Fruit fly (Drosophila melanogaster) whole organism, embryonic: ENCODE measurements around the gene Cad89D.
A peak's percentile ranks its signal among the peaks of the same experiment; 100 is the strongest.

Experiments
- ATbp ChIP-seq: fragments of 200-800 bp; sonication (Bioruptor generic); optimal IDR thresholded peaks from 2 replicates; lab custom pipeline; 2017; ENCODE audit warnings: missing biosample characterization, mild to moderate bottlenecking, missing genetic modification characterization, missing genetic modification reagents
- Adf1 ChIP-seq: fragments of 200-800 bp; sonication (Bioruptor generic); IDR thresholded peaks from 2 replicates; pipeline ENCODE4 v1.3.6; 2022; ENCODE audit warnings: missing biosample characterization, missing genetic modification characterization
- B-H1 ChIP-seq: fragments of 200-800 bp; sonication (Bioruptor generic); IDR thresholded peaks from 3 replicates; pipeline ENCODE4 v1.3.6; 2022; ENCODE audit warnings: missing biosample characterization, missing genetic modification characterization
- C15 ChIP-seq: fragments of 200-800 bp; sonication (Bioruptor generic); IDR thresholded peaks from 3 replicates; pipeline ENCODE4 v1.3.6; 2022; ENCODE audit warnings: missing biosample characterization, missing genetic modification characterization
- CG10431 ChIP-seq: fragments of 200-800 bp; sonication (Bioruptor generic); optimal IDR thresholded peaks from 3 replicates; lab custom pipeline; 2018; ENCODE audit warnings: missing biosample characterization, mild to moderate bottlenecking, missing genetic modification characterization
- CG10462 ChIP-seq: fragments of 200-800 bp; sonication (Bioruptor generic); optimal IDR thresholded peaks from 2 replicates; lab custom pipeline; 2016; ENCODE audit warnings: missing biosample characterization, missing genetic modification characterization
- CG10543 ChIP-seq: fragments of 200-800 bp; sonication (Bioruptor generic); optimal IDR thresholded peaks from 3 replicates; lab custom pipeline; 2017; ENCODE audit warnings: missing biosample characterization, mild to moderate bottlenecking, missing genetic modification characterization, moderate library complexity
- CG11247 ChIP-seq: fragments of 200-800 bp; sonication (Bioruptor generic); IDR thresholded peaks from 2 replicates; pipeline ENCODE4 v1.3.6; 2022; ENCODE audit warnings: missing biosample characterization, missing genetic modification characterization
- CG11398 ChIP-seq: fragments of 200-800 bp; sonication (Bioruptor generic); optimal IDR thresholded peaks from 2 replicates; lab custom pipeline; 2016; ENCODE audit warnings: missing biosample characterization, missing genetic modification characterization
- CG11456 ChIP-seq: fragments of 200-800 bp; sonication (Bioruptor generic); IDR thresholded peaks from 3 replicates; pipeline ENCODE4 v1.3.6; 2022; ENCODE audit warnings: missing biosample characterization, missing genetic modification characterization
- CG12299 ChIP-seq: fragments of 200-800 bp; sonication (Bioruptor generic); optimal IDR thresholded peaks from 2 replicates; lab custom pipeline; 2018; ENCODE audit warnings: missing biosample characterization, mild to moderate bottlenecking, missing genetic modification characterization
- CG12744 ChIP-seq: fragments of 200-800 bp; sonication (Bioruptor generic); optimal IDR thresholded peaks from 2 replicates; lab custom pipeline; 2016; ENCODE audit warnings: missing biosample characterization, missing genetic modification characterization
- CG12769 ChIP-seq: fragments of 200-800 bp; sonication (Bioruptor generic); optimal IDR thresholded peaks from 2 replicates; lab custom pipeline; 2019; ENCODE audit warnings: missing biosample characterization, mild to moderate bottlenecking, missing genetic modification characterization, moderate library complexity
- CG1529 ChIP-seq: fragments of 200-800 bp; sonication (Bioruptor generic); optimal IDR thresholded peaks from 3 replicates; lab custom pipeline; 2018; ENCODE audit warnings: missing biosample characterization, missing genetic modification characterization
- CG1603 ChIP-seq: fragments of 200-800 bp; sonication (Bioruptor generic); optimal IDR thresholded peaks from 2 replicates; lab custom pipeline; 2019; ENCODE audit warnings: missing biosample characterization, mild to moderate bottlenecking, missing genetic modification characterization, moderate library complexity
- CG17802 ChIP-seq: fragments of 200-800 bp; sonication (Bioruptor generic); optimal IDR thresholded peaks from 2 replicates; lab custom pipeline; 2018; ENCODE audit warnings: missing biosample characterization, mild to moderate bottlenecking, missing genetic modification characterization, moderate library complexity
- CG17829 ChIP-seq: fragments of 200-800 bp; optimal IDR thresholded peaks from 2 replicates; lab custom pipeline; 2019; ENCODE audit warnings: missing biosample characterization, mild to moderate bottlenecking, missing genetic modification characterization, moderate library complexity
- CG1792 ChIP-seq: fragments of 200-800 bp; sonication (Bioruptor generic); optimal IDR thresholded peaks from 2 replicates; lab custom pipeline; 2016; ENCODE audit warnings: missing biosample characterization, missing genetic modification characterization
- CG18599 ChIP-seq: fragments of 200-800 bp; sonication (Bioruptor generic); optimal IDR thresholded peaks from 3 replicates; lab custom pipeline; 2017; ENCODE audit warnings: missing biosample characterization, missing genetic modification characterization, mild to moderate bottlenecking, moderate library complexity, missing genetic modification reagents
- CG18619 ChIP-seq: fragments of 200-800 bp; sonication (Bioruptor generic); optimal IDR thresholded peaks from 3 replicates; lab custom pipeline; 2017; ENCODE audit warnings: missing biosample characterization, mild to moderate bottlenecking, missing genetic modification characterization
- CG2875 ChIP-seq: fragments of 200-800 bp; sonication (Bioruptor generic); optimal IDR thresholded peaks from 2 replicates; lab custom pipeline; 2017; ENCODE audit warnings: missing biosample characterization, mild to moderate bottlenecking, missing genetic modification characterization, missing genetic modification reagents
- CG31441 ChIP-seq: fragments of 200-800 bp; sonication (Bioruptor generic); IDR thresholded peaks from 2 replicates; pipeline ENCODE4 v1.3.6; 2022; ENCODE audit warnings: missing biosample characterization, missing genetic modification characterization
- CG3838 ChIP-seq: fragments of 200-800 bp; sonication (Bioruptor generic); optimal IDR thresholded peaks from 3 replicates; lab custom pipeline; 2016; ENCODE audit warnings: missing biosample characterization, missing genetic modification characterization
- CG43689 ChIP-seq: fragments of 200-800 bp; sonication (Bioruptor generic); IDR thresholded peaks from 2 replicates; pipeline ENCODE4 v1.3.6; 2022; ENCODE audit warnings: missing biosample characterization, missing genetic modification characterization
- CG7839 ChIP-seq: fragments of 200-800 bp; sonication (Bioruptor generic); optimal IDR thresholded peaks from 3 replicates; lab custom pipeline; 2018; ENCODE audit warnings: missing biosample characterization, mild to moderate bottlenecking, missing genetic modification characterization, moderate library complexity
- CkIIα-i1 ChIP-seq: fragments of 200-800 bp; sonication (Bioruptor generic); IDR thresholded peaks from 2 replicates; pipeline ENCODE4 v1.3.6; 2022; ENCODE audit warnings: missing biosample characterization, missing genetic modification characterization
- E2f1 ChIP-seq: fragments of 200-800 bp; sonication (Bioruptor generic); IDR thresholded peaks from 2 replicates; pipeline ENCODE4 v1.3.6; 2022; ENCODE audit warnings: missing biosample characterization, missing genetic modification characterization
- Gug ChIP-seq: fragments of 200-800 bp; sonication (Bioruptor generic); IDR thresholded peaks from 4 replicates; pipeline ENCODE4 v1.3.6; 2022; ENCODE audit warnings: missing biosample characterization, missing genetic modification characterization
- HLH3B ChIP-seq: fragments of 200-800 bp; sonication (Bioruptor generic); IDR thresholded peaks from 2 replicates; pipeline ENCODE4 v1.3.6; 2022; ENCODE audit warnings: missing biosample characterization, missing genetic modification characterization
- HmgD ChIP-seq: fragments of 200-800 bp; sonication (Bioruptor generic); optimal IDR thresholded peaks from 3 replicates; lab custom pipeline; 2016; ENCODE audit warnings: missing biosample characterization, missing genetic modification characterization
- NK7.1 ChIP-seq: fragments of 200-800 bp; sonication (Bioruptor generic); optimal IDR thresholded peaks from 3 replicates; lab custom pipeline; 2016; ENCODE audit warnings: missing biosample characterization, missing genetic modification characterization
- Nf-YA ChIP-seq: fragments of 200-800 bp; sonication (Bioruptor generic); IDR thresholded peaks from 2 replicates; pipeline ENCODE4 v1.3.6; 2022; ENCODE audit warnings: missing biosample characterization, missing genetic modification characterization
- Taf1 ChIP-seq: fragments of 200-800 bp; sonication (Bioruptor generic); IDR thresholded peaks from 2 replicates; pipeline ENCODE4 v1.3.6; 2022; ENCODE audit warnings: missing biosample characterization, missing genetic modification characterization
- ac ChIP-seq: fragments of 200-800 bp; sonication (Bioruptor generic); optimal IDR thresholded peaks from 3 replicates; lab custom pipeline; 2017; ENCODE audit warnings: missing biosample characterization, mild to moderate bottlenecking, missing genetic modification characterization
- aop ChIP-seq: fragments of 200-800 bp; sonication (Bioruptor generic); IDR thresholded peaks from 2 replicates; pipeline ENCODE4 v1.3.6; 2022; ENCODE audit warnings: missing biosample characterization, missing genetic modification characterization
- az2 ChIP-seq: fragments of 200-800 bp; sonication (Bioruptor generic); optimal IDR thresholded peaks from 3 replicates; lab custom pipeline; 2016; ENCODE audit warnings: missing biosample characterization, missing genetic modification characterization
- chif ChIP-seq, 2 experiments: fragments of 200-800 bp; sonication (Bioruptor generic); optimal IDR thresholded peaks; 3 replicates each; lab custom pipeline; 2016; ENCODE audit warnings: missing biosample characterization in 2 of 2, missing genetic modification characterization in 2 of 2
- dm ChIP-seq: fragments of 200-800 bp; sonication (Bioruptor generic); optimal IDR thresholded peaks from 3 replicates; lab custom pipeline; 2016; ENCODE audit warnings: missing biosample characterization, missing genetic modification characterization
- gcm2 ChIP-seq: fragments of 200-800 bp; sonication (Bioruptor generic); optimal IDR thresholded peaks from 2 replicates; lab custom pipeline; 2016; ENCODE audit warnings: missing biosample characterization, missing genetic modification characterization
- gsb ChIP-seq: fragments of 200-800 bp; sonication (Bioruptor generic); IDR thresholded peaks from 2 replicates; pipeline ENCODE4 v1.3.6; 2022; ENCODE audit warnings: missing biosample characterization, missing genetic modification characterization
- insv ChIP-seq, 2 experiments: fragments of 200-800 bp; sonication (Bioruptor generic); optimal IDR thresholded peaks; 3 replicates each; lab custom pipeline; 2016 to 2018; ENCODE audit warnings: missing biosample characterization in 2 of 2, missing genetic modification characterization in 2 of 2
- inv ChIP-seq: fragments of 200-800 bp; sonication (Bioruptor generic); IDR thresholded peaks from 2 replicates; pipeline ENCODE4 v1.3.6; 2022; ENCODE audit warnings: missing biosample characterization, missing genetic modification characterization; ENCODE audit not compliant: partially characterized antibody
- lab ChIP-seq: fragments of 200-800 bp; sonication (Bioruptor generic); optimal IDR thresholded peaks from 3 replicates; lab custom pipeline; 2017; ENCODE audit warnings: missing biosample characterization, missing genetic modification characterization, mild to moderate bottlenecking, moderate library complexity, missing genetic modification reagents
- luna ChIP-seq: fragments of 200-800 bp; sonication (Bioruptor generic); optimal IDR thresholded peaks from 2 replicates; lab custom pipeline; 2016; ENCODE audit warnings: missing biosample characterization, missing genetic modification characterization
- pho ChIP-seq: fragments of 200-800 bp; sonication (Bioruptor generic); optimal IDR thresholded peaks from 2 replicates; lab custom pipeline; 2016; ENCODE audit warnings: missing biosample characterization, missing genetic modification characterization
- sc ChIP-seq, 3 experiments: fragments of >200 bp in 2 of 3; fragments of 200-800 bp in 1 of 3; sonication (Bioruptor generic) in 1 of 3; optimal IDR thresholded peaks; 2 replicates in 2 of 3; 3 replicates in 1 of 3; lab custom pipeline; 2017; ENCODE audit warnings: mild to moderate bottlenecking in 1 of 3, missing biosample characterization in 1 of 3, missing genetic modification characterization in 1 of 3, missing genetic modification reagents in 1 of 3
- sr ChIP-seq: fragments of 200-800 bp; sonication (Bioruptor generic); IDR thresholded peaks from 3 replicates; pipeline ENCODE4 v1.3.6; 2022; ENCODE audit warnings: missing biosample characterization, missing genetic modification characterization
- stwl ChIP-seq: fragments of 200-800 bp; sonication (Bioruptor generic); optimal IDR thresholded peaks from 3 replicates; lab custom pipeline; 2018; ENCODE audit warnings: missing biosample characterization, mild to moderate bottlenecking, missing genetic modification characterization, moderate library complexity
- trem ChIP-seq: fragments of 200-800 bp; optimal IDR thresholded peaks from 3 replicates; lab custom pipeline; 2019; ENCODE audit warnings: missing biosample characterization, mild to moderate bottlenecking, missing genetic modification characterization, moderate library complexity

Cad89D gene

dm6 chr3R:16449187-16449973 lies 45.8 kb downstream of the Cad89D start (continued):
- TF ChIP-seq CG11247 (GFP tag; lab: Robert Waterston, UW) (peak; percentile 92), CG1529 (GFP tag; lab: Kevin White, UChicago) (peak; percentile 94), E2f1 (peak; percentile 94), Nf-YA (GFP tag; lab: Robert Waterston, UW) (peak; percentile 91), C15 (peak; percentile 83; the same call in 1 of the 3 replicates), gsb (GFP tag; lab: Robert Waterston, UW) (peak; percentile 75), ac (GFP tag; lab: Kevin White, UChicago) (peak; percentile 86), lab (peak; percentile 85), NK7.1 (peak; percentile 76), CG10431 (GFP tag; lab: Kevin White, UChicago) (peak; percentile 95), CG7839 (tag; lab: Kevin White, UChicago) (peak; percentile 96), CG12769 (peak; percentile 78), sr (GFP tag; lab: Robert Waterston, UW) (peak; percentile 83), insv (GFP tag; optimal IDR thresholded peaks at IDR 0.05; lab: Kevin White, UChicago) (peak; percentile 20 to 40), HmgD (GFP tag; lab: Kevin White, UChicago) (peak; percentile 82), CG12744 (GFP tag; lab: Kevin White, UChicago) (peak; percentile 75), trem (tag; lab: Kevin White, UChicago) (peak; percentile 91), CG1792 (GFP tag; lab: Kevin White, UChicago) (peak; percentile 89), inv (GFP tag; lab: Robert Waterston, UW) (peak; percentile 65; the same call in 1 of the 2 replicates), CG11456 (peak; percentile 95), pho (GFP tag; lab: Kevin White, UChicago) (peak; percentile 61), Gug (GFP tag; lab: Robert Waterston, UW) (peak; percentile 97), CG18599 (GFP tag; lab: Kevin White, UChicago) (peak; percentile 83), luna (GFP tag; lab: Kevin White, UChicago) (no peak), stwl (tag; lab: Kevin White, UChicago) (peak; percentile 59), ATbp (GFP tag; lab: Kevin White, UChicago) (peak; percentile 95), CG10462 (peak; percentile 87), CG2875 (GFP tag; lab: Kevin White, UChicago) (peak; percentile 93), sc (optimal IDR thresholded peaks at IDR 0.05; lab: Kevin White, UChicago) (no peak), sc (GFP tag; optimal IDR thresholded peaks at IDR 0.05; lab: Kevin White, UChicago) (peak; percentile 87), gcm2 (GFP tag; lab: Kevin White, UChicago) (peak; percentile 6), B-H1 (peak; percentile 89), CG10543 (GFP tag; lab: Kevin White, UChicago) (peak; percentile 73), HLH3B (GFP tag; lab: Robert Waterston, UW) (peak; percentile 97), CG11398 (peak; percentile 81), CkIIα-i1 (GFP tag; lab: Robert Waterston, UW) (peak; percentile 53; the same call in 1 of the 2 replicates), CG12299 (tag; lab: Kevin White, UChicago) (peak; percentile 83), CG18619 (GFP tag; lab: Kevin White, UChicago) (peak; percentile 89), chif (GFP tag; optimal IDR thresholded peaks at IDR 0.05; lab: Kevin White, UChicago) (peak; percentile 93 to 96), dm (GFP tag; lab: Kevin White, UChicago) (peak; percentile 82), CG31441 (peak; percentile 93), CG17802 (tag; lab: Kevin White, UChicago) (peak; percentile 92), CG43689 (GFP tag; lab: Robert Waterston, UW) (peak; percentile 83), az2 (GFP tag; lab: Kevin White, UChicago) (peak; percentile 94), Taf1 (GFP tag; lab: Robert Waterston, UW) (peak; percentile 74), CG17829 (tag; lab: Kevin White, UChicago) (peak; percentile 97), CG1603 (tag; lab: Kevin White, UChicago) (peak; percentile 97), Adf1 (GFP tag; lab: Robert Waterston, UW) (no peak), CG3838 (peak; percentile 68), aop (GFP tag; lab: Robert Waterston, UW) (peak; percentile 95)
